Worm (Caenorhabditis elegans) whole organism, early embryonic: ENCODE data around the gene H03G16.6.

Experiments used
- B0310.2 ChIP-seq: sonication (generic microtip); optimal IDR thresholded peaks from 2 replicates; lab custom pipeline; 2016; ENCODE audit warnings: mild to moderate bottlenecking, missing genetic modification characterization, missing compliant biosample characterization
- F13C5.2 ChIP-seq: sonication (generic microtip); optimal IDR thresholded peaks from 2 replicates; lab custom pipeline; 2017; ENCODE audit warnings: mild to moderate bottlenecking, missing genetic modification characterization, inconsistent platforms, missing compliant biosample characterization
- aly-1 ChIP-seq: sonication (generic microtip); optimal IDR thresholded peaks from 2 replicates; lab custom pipeline; 2016; ENCODE audit warnings: missing genetic modification characterization, missing compliant biosample characterization
- ama-1 ChIP-seq: fragments of 150-350 bp; optimal IDR thresholded peaks from 2 replicates; lab custom pipeline; 2014
- ceh-13 ChIP-seq: fragments of 200-800 bp; sonication (Bioruptor generic); optimal IDR thresholded peaks from 2 replicates; lab custom pipeline; 2018; ENCODE audit warnings: mild to moderate bottlenecking, missing genetic modification characterization, missing compliant biosample characterization
- ceh-36 ChIP-seq: sonication (generic microtip); optimal IDR thresholded peaks from 2 replicates; lab custom pipeline; 2016; ENCODE audit warnings: missing genetic modification characterization, inconsistent platforms, missing compliant biosample characterization
- ets-7 ChIP-seq: sonication (generic microtip); optimal IDR thresholded peaks from 2 replicates; lab custom pipeline; 2016; ENCODE audit warnings: missing genotype, missing genetic modification characterization, missing compliant biosample characterization
- flt-1 ChIP-seq: fragments of 200-800 bp; sonication (Bioruptor generic); IDR thresholded peaks from 2 replicates; pipeline ENCODE4 v1.3.6; 2022; ENCODE audit warnings: missing genetic modification characterization, missing compliant biosample characterization
- hmbx-1 ChIP-seq: sonication (generic microtip); optimal IDR thresholded peaks from 2 replicates; lab custom pipeline; 2016; ENCODE audit warnings: mild to moderate bottlenecking, missing genetic modification characterization, missing compliant biosample characterization
- hmg-4 ChIP-seq: fragments of 200-800 bp; sonication (Bioruptor generic); optimal IDR thresholded peaks from 2 replicates; lab custom pipeline; 2018; ENCODE audit warnings: mild to moderate bottlenecking, missing genetic modification characterization, missing compliant biosample characterization
- hnd-1 ChIP-seq: sonication (generic microtip); optimal IDR thresholded peaks from 2 replicates; lab custom pipeline; 2016; ENCODE audit warnings: missing genetic modification characterization, missing compliant biosample characterization
- pes-1 ChIP-seq: fragments of 200-800 bp; sonication (Bioruptor generic); IDR thresholded peaks from 2 replicates; pipeline ENCODE4 v1.3.6; 2022; ENCODE audit warnings: missing genetic modification reagents, missing genetic modification characterization, missing compliant biosample characterization
- scrt-1 ChIP-seq: fragments of 200-800 bp; sonication (Bioruptor generic); IDR thresholded peaks from 2 replicates; pipeline ENCODE4 v1.3.6; 2022; ENCODE audit warnings: missing genetic modification characterization, missing compliant biosample characterization
- sea-1 ChIP-seq: fragments of 200-800 bp; sonication (Bioruptor generic); conservative IDR thresholded peaks from 2 replicates; pipeline ENCODE4 v1.3.6; 2022; ENCODE audit warnings: missing genetic modification characterization, missing compliant biosample characterization
- tbx-11 ChIP-seq: fragments of 200-800 bp; sonication (Bioruptor generic); IDR thresholded peaks from 2 replicates; pipeline ENCODE4 v1.3.6; 2022; ENCODE audit warnings: missing genetic modification characterization, missing compliant biosample characterization
- tbx-37 ChIP-seq: fragments of 200-800 bp; sonication (Bioruptor generic); conservative IDR thresholded peaks from 2 replicates; pipeline ENCODE4 v1.3.6; 2022; ENCODE audit warnings: missing genetic modification reagents, missing genetic modification characterization, missing compliant biosample characterization
- tra-4 ChIP-seq: sonication (generic microtip); optimal IDR thresholded peaks from 2 replicates; lab custom pipeline; 2017; ENCODE audit warnings: missing genetic modification characterization, missing compliant biosample characterization

Gene H03G16.6

ce11 chrX:15035748-15036147 lies 16.7 kb upstream of the H03G16.6 start:
- TF ChIP-seq ceh-13 (GFP tag; lab: Kevin White, UChicago) (no peak), tbx-11 (GFP tag; lab: Robert Waterston, UW) (no peak), pes-1 (GFP tag; lab: Robert Waterston, UW) (no peak), scrt-1 (GFP tag; lab: Robert Waterston, UW) (no peak), tbx-37 (no peak), B0310.2 (no peak), sea-1 (GFP tag; lab: Robert Waterston, UW) (no peak)

DNA sequence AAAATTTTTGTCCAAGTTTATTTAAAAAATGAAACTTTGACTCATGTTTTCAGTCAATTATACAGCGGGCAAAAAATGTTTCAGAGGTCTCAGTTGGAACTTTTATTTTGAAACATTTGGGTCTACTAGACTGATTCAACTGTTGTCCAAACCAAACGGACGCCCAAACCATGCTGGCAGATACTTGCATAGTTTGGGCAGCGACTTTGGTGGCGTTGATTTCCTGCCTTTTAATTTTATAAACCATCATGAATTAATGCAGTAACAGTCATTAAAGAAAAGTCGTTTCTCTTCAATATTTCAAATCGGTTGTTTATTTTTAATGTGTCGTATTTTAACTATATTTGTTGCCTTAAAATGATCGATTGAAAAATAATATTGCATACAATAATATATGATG lies 16.2 kb upstream of the H03G16.6 start:
- TF ChIP-seq tbx-37 (no peak), aly-1 (tag; lab: Kevin White, UChicago) (no peak), F13C5.2 (tag; lab: Kevin White, UChicago) (no peak), hmbx-1 (tag; lab: Kevin White, UChicago) (no peak), ceh-36 (tag; lab: Kevin White, UChicago) (no peak)

DNA sequence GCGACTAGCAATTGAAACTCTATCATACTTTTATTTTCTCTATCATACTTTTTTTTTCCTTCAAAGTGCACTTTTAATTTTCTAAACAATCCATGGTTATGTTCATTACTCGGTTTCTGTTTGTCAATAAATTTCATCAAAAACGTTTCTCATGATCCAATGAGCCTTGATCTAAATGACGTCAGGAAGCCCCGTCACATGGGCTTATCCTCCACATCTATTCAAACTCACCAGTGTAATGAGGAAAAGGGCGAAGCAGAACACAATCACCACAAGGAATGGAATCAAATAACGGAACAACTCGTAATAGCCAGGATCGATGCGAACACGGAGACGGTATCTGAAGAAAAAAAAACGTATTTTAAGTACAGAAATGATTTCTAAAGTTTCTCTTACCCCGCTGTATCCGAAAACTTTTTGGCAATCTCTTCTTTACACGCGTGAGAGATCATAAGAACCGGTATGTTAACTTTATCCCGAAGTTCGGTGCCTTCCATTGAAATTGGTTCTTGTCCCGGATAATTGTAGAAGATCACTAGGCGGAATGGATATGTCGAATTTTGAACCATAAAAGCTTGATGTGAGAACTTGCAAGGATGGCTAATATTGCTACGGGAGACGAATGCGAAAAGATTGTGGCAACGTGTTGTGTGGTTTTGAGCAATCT lies 13.3 kb upstream of the H03G16.6 start:
- no peak for TF ChIP-seq ceh-13 (GFP tag; lab: Kevin White, UChicago)
- TF ChIP-seq B0310.2 = no peak
- TF ChIP-seq ceh-36 (tag; lab: Kevin White, UChicago) = no peak
- TF ChIP-seq hmbx-1 (tag; lab: Kevin White, UChicago) = no peak
- TF ChIP-seq scrt-1 (GFP tag; lab: Robert Waterston, UW) = no peak
- no peak for TF ChIP-seq aly-1 (tag; lab: Kevin White, UChicago)
- TF ChIP-seq tbx-11 (GFP tag; lab: Robert Waterston, UW) = no peak
- TF ChIP-seq tra-4 (tag; lab: Kevin White, UChicago) = no peak
- no peak for TF ChIP-seq tbx-37
- TF ChIP-seq ama-1 (lab: Kevin White, UChicago) = no peak
- no peak for TF ChIP-seq F13C5.2 (tag; lab: Kevin White, UChicago)
- TF ChIP-seq hnd-1 (tag; lab: Kevin White, UChicago) = no peak
- TF ChIP-seq flt-1 (GFP tag; lab: Robert Waterston, UW) = no peak

DNA sequence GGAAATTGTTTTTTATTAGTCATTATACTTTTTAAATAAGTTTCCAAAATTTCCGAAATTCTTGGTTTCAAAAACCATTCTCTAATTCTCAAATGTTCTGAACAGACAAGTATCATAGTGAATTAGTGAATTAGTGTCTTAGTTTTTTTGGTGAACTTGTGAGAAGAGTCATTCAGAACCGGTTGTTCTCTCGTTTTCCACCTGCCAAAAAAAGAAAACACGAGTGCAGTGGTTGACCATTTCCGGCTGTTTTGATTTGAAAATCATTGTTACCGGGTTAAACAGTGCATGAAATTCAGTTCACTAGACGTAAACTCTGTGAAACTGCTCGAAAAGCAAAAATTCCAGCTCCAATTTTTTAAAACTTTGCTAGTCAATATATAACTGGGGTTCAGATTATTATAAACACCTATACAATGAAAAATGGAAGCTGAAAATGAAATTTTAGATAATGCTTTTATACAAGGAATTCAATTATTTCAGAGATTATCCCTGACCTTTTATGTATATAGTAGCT lies 12.7 kb upstream of the H03G16.6 start:
- TF ChIP-seq ceh-36 (tag; lab: Kevin White, UChicago) (no peak), scrt-1 (GFP tag; lab: Robert Waterston, UW) (no peak), ets-7 (no peak), hnd-1 (tag; lab: Kevin White, UChicago) (no peak), aly-1 (tag; lab: Kevin White, UChicago) (no peak), F13C5.2 (tag; lab: Kevin White, UChicago) (no peak), ama-1 (lab: Kevin White, UChicago) (no peak), tra-4 (tag; lab: Kevin White, UChicago) (no peak), hmbx-1 (tag; lab: Kevin White, UChicago) (no peak), B0310.2 (no peak), tbx-11 (GFP tag; lab: Robert Waterston, UW) (no peak), ceh-13 (GFP tag; lab: Kevin White, UChicago) (no peak), tbx-37 (no peak), hmg-4 (no peak), pes-1 (GFP tag; lab: Robert Waterston, UW) (no peak), flt-1 (GFP tag; lab: Robert Waterston, UW) (no peak)

DNA sequence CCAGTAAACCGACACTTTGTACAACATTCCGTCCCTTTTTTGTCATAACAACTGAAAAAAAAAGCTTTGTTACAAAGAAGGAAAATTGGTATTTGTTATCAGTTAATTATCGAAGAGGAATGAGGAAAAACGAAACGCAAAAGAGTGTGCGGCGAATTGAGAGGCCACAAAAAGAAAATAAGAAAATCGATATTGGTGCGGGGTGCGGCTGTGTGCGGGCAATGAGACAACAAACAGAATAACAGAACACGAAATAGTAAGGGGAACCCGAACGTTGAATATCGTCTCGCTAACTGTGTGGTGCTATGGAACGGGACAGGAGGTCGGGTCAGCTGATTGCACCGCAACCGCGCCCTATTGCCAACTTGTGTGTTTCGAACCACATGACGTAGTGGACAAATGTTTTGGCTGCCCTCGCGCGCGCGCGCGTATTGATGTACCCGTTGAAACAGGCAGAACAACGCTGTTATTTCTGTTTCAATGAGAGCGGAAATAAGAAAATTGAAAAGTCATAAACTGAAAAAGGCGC lies 11.9 kb upstream of the H03G16.6 start, which contains the start of gene C18B12.4:
C18B12.4 (minus strand) TSS at position 51 of the 529 bp plus-strand sequence.
- no peak for TF ChIP-seq ets-7
- 0 out of 2 replicates have a peak, but pooled peaks have one; percentile 30 for TF ChIP-seq scrt-1 (GFP tag; lab: Robert Waterston, UW)
- TF ChIP-seq flt-1 (GFP tag; lab: Robert Waterston, UW) = 0 out of 2 replicates have a peak, but pooled peaks have one; percentile 27
- TF ChIP-seq hmg-4 = peak; percentile 79
- no peak for TF ChIP-seq tra-4 (tag; lab: Kevin White, UChicago)
- peak; percentile 55 for TF ChIP-seq F13C5.2 (tag; lab: Kevin White, UChicago)

- TF ChIP-seq scrt-1 (GFP tag; lab: Robert Waterston, UW) = no peak
- peak; percentile 1 for TF ChIP-seq ceh-36 (tag; lab: Kevin White, UChicago)
These were observed 11.1 kb upstream of the H03G16.6 start for ce11 chrX:15041340-15041739.

DNA sequence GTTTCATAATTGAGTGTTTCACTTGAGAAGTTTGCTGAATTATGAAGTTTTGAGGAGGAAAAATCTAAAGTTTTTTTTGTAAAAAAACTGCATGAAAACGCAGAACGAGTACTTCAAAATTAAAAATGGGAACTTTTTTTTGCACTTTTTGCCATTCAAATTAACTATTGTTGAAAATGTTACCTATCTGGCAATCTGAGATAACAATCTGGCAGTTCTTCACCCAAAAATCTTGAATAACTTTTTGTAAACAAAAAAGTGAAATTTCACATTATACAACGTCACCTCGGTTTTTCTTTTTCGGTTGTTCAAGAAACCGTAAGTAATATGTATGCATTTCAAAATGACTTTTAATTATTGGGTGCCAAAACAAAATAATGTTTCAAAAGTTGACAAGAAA lies 9.9 kb upstream of the H03G16.6 start:
- TF ChIP-seq hmg-4 (no peak), ets-7 (no peak), ceh-13 (GFP tag; lab: Kevin White, UChicago) (no peak), tra-4 (tag; lab: Kevin White, UChicago) (no peak), flt-1 (GFP tag; lab: Robert Waterston, UW) (no peak), hnd-1 (tag; lab: Kevin White, UChicago) (no peak), B0310.2 (no peak), scrt-1 (GFP tag; lab: Robert Waterston, UW) (no peak), hmbx-1 (tag; lab: Kevin White, UChicago) (no peak), tbx-37 (no peak), aly-1 (tag; lab: Kevin White, UChicago) (no peak), pes-1 (GFP tag; lab: Robert Waterston, UW) (no peak), tbx-11 (GFP tag; lab: Robert Waterston, UW) (no peak), ceh-36 (tag; lab: Kevin White, UChicago) (no peak), ama-1 (lab: Kevin White, UChicago) (no peak), sea-1 (GFP tag; lab: Robert Waterston, UW) (no peak)
